Worm (Caenorhabditis elegans) whole organism, L4 larva: ENCODE measurements around the gene nhr-51.
A peak's percentile ranks its signal among the peaks of the same experiment; 100 is the strongest.

Experiments used
- F26F4.8 ChIP-seq: fragments of 200-800 bp; sonication (Bioruptor generic); conservative IDR thresholded peaks from 2 replicates; pipeline ENCODE4 v1.3.6; 2022; ENCODE audit warnings: missing genetic modification characterization, missing compliant biosample characterization
- F49E8.2 ChIP-seq: sonication (generic microtip); optimal IDR thresholded peaks from 2 replicates; lab custom pipeline; 2016; ENCODE audit warnings: missing compliant biosample characterization, mild to moderate bottlenecking, missing genetic modification characterization, borderline replicate concordance
- Y48G9A.11 ChIP-seq: fragments of 200-800 bp; sonication (Bioruptor generic); IDR thresholded peaks from 2 replicates; pipeline ENCODE4 v1.3.6; 2022; ENCODE audit warnings: missing genetic modification reagents, missing genetic modification characterization, missing compliant biosample characterization
- ZK546.5 ChIP-seq, 2 experiments: sonication (generic microtip); optimal IDR thresholded peaks; 2 replicates each; lab custom pipeline; 2017; ENCODE audit warnings: missing biosample characterization in 2 of 2, missing genetic modification characterization in 2 of 2
- ceh-20 ChIP-seq: fragments of 200-800 bp; sonication (Bioruptor generic); IDR thresholded peaks from 2 replicates; pipeline ENCODE4 v1.3.6; 2022; ENCODE audit warnings: missing genetic modification reagents, missing genetic modification characterization, missing compliant biosample characterization
- ceh-44 ChIP-seq: fragments of 200-800 bp; sonication (Bioruptor generic); IDR thresholded peaks from 2 replicates; pipeline ENCODE4 v1.3.6; 2022; ENCODE audit warnings: missing genetic modification reagents, missing genetic modification characterization, missing compliant biosample characterization
- ceh-62 ChIP-seq: sonication (generic microtip); optimal IDR thresholded peaks from 2 replicates; lab custom pipeline; 2017; ENCODE audit warnings: missing biosample characterization, missing genetic modification characterization
- daf-16 ChIP-seq, 3 experiments: sonication (generic microtip); optimal IDR thresholded peaks; 2 replicates each; lab custom pipeline; 2016 to 2017; ENCODE audit warnings: missing genetic modification characterization in 3 of 3, missing genetic modification reagents in 3 of 3, mild to moderate bottlenecking in 2 of 3, missing compliant biosample characterization in 2 of 3, missing biosample characterization in 1 of 3, moderate library complexity in 1 of 3
- daf-8 ChIP-seq: fragments of 200-800 bp; sonication (Bioruptor generic); IDR thresholded peaks from 2 replicates; pipeline ENCODE4 v1.3.6; 2022; ENCODE audit warnings: missing genetic modification characterization, missing compliant biosample characterization
- dmd-8 ChIP-seq: fragments of 200-800 bp; sonication (Bioruptor generic); IDR thresholded peaks from 2 replicates; pipeline ENCODE4 v1.3.6; 2022; ENCODE audit warnings: missing genetic modification characterization, missing compliant biosample characterization
- dmd-9 ChIP-seq: fragments of 200-800 bp; sonication (Bioruptor generic); IDR thresholded peaks from 2 replicates; pipeline ENCODE4 v1.3.6; 2022; ENCODE audit warnings: missing genetic modification reagents, missing genetic modification characterization, missing compliant biosample characterization
- dve-1 ChIP-seq: sonication (generic microtip); optimal IDR thresholded peaks from 2 replicates; lab custom pipeline; 2017; ENCODE audit warnings: antibody characterized with exemption, mild to moderate bottlenecking, missing genetic modification characterization, missing compliant biosample characterization; ENCODE audit not compliant: insufficient read depth
- egl-27 ChIP-seq: sonication (generic microtip); optimal IDR thresholded peaks from 3 replicates; lab custom pipeline; 2017; ENCODE audit warnings: missing biosample characterization, missing genetic modification reagents, missing genetic modification characterization
- fkh-10 ChIP-seq: fragments of 150-350 bp; optimal IDR thresholded peaks from 2 replicates; lab custom pipeline; 2014; ENCODE audit warnings: missing biosample characterization, missing genetic modification reagents, missing genetic modification characterization
- hlh-11 ChIP-seq: fragments of 200-800 bp; sonication (Bioruptor generic); optimal IDR thresholded peaks from 2 replicates; lab custom pipeline; 2018; ENCODE audit warnings: mild to moderate bottlenecking, missing genetic modification characterization, missing compliant biosample characterization
- hlh-30 ChIP-seq: sonication (generic microtip); optimal IDR thresholded peaks from 2 replicates; lab custom pipeline; 2017; ENCODE audit warnings: antibody characterized with exemption, mild to moderate bottlenecking, missing genetic modification characterization, missing compliant biosample characterization; ENCODE audit not compliant: insufficient read depth
- jun-1 ChIP-seq: fragments of 150-350 bp; optimal IDR thresholded peaks from 2 replicates; lab custom pipeline; 2014; ENCODE audit warnings: missing biosample characterization, missing genetic modification reagents, missing genetic modification characterization
- lim-7 ChIP-seq: fragments of 200-800 bp; sonication (Bioruptor generic); IDR thresholded peaks from 2 replicates; pipeline ENCODE4 v1.3.6; 2022; ENCODE audit warnings: missing genetic modification characterization, missing compliant biosample characterization
- lin-29 ChIP-seq: fragments of 200-800 bp; sonication (Bioruptor generic); IDR thresholded peaks from 2 replicates; pipeline ENCODE4 v1.3.6; 2022; ENCODE audit warnings: missing genetic modification reagents, missing genetic modification characterization, missing compliant biosample characterization
- lsy-2 ChIP-seq, 2 experiments: fragments of 150-350 bp in 1 of 2; sonication (generic microtip) in 1 of 2; optimal IDR thresholded peaks; 2 replicates each; lab custom pipeline; 2014 to 2017; ENCODE audit warnings: missing biosample characterization in 2 of 2, missing genetic modification characterization in 2 of 2
- madf-5 ChIP-seq, 2 experiments: fragments of 200-800 bp; sonication (Bioruptor generic); IDR thresholded peaks; 2 replicates each; pipeline ENCODE4 v1.3.6; 2022; ENCODE audit warnings: missing compliant biosample characterization in 2 of 2, missing genetic modification characterization in 2 of 2
- madf-9 ChIP-seq: fragments of 200-800 bp; sonication (Bioruptor generic); conservative IDR thresholded peaks from 2 replicates; pipeline ENCODE4 v1.3.6; 2022; ENCODE audit warnings: missing genetic modification reagents, missing genetic modification characterization, missing compliant biosample characterization
- mdl-1 ChIP-seq, 2 experiments: fragments of 150-350 bp in 1 of 2; sonication (generic microtip) in 1 of 2; optimal IDR thresholded peaks; 2 replicates each; lab custom pipeline; 2014 to 2017; ENCODE audit warnings: missing biosample characterization in 2 of 2, missing genetic modification characterization in 2 of 2
- mdt-29 ChIP-seq: fragments of 200-800 bp; sonication (Bioruptor generic); IDR thresholded peaks from 2 replicates; pipeline ENCODE4 v1.3.6; 2022; ENCODE audit warnings: missing genetic modification reagents, missing genetic modification characterization, missing compliant biosample characterization
- mxl-3 ChIP-seq: fragments of 200-800 bp; sonication (Bioruptor generic); optimal IDR thresholded peaks from 2 replicates; lab custom pipeline; 2018; ENCODE audit warnings: mild to moderate bottlenecking, missing genetic modification characterization, missing compliant biosample characterization
- nhr-102 ChIP-seq: sonication (generic microtip); optimal IDR thresholded peaks from 2 replicates; lab custom pipeline; 2016; ENCODE audit warnings: mild to moderate bottlenecking, missing genetic modification characterization, moderate library complexity, missing compliant biosample characterization
- nhr-28 ChIP-seq: fragments of 150-350 bp; optimal IDR thresholded peaks from 2 replicates; lab custom pipeline; 2014; ENCODE audit warnings: missing biosample characterization, missing genetic modification characterization
- nhr-6 ChIP-seq: fragments of 150-350 bp; optimal IDR thresholded peaks from 2 replicates; lab custom pipeline; 2014; ENCODE audit warnings: missing biosample characterization, missing genetic modification characterization
- nhr-76 ChIP-seq: fragments of 150-350 bp; optimal IDR thresholded peaks from 2 replicates; lab custom pipeline; 2014; ENCODE audit warnings: missing biosample characterization, missing genetic modification characterization
- saeg-2 ChIP-seq: fragments of 200-800 bp; sonication (Bioruptor generic); IDR thresholded peaks from 2 replicates; pipeline ENCODE4 v1.3.6; 2022; ENCODE audit warnings: missing genetic modification reagents, missing genetic modification characterization, missing compliant biosample characterization
- set-16 ChIP-seq: fragments of 200-800 bp; sonication (Bioruptor generic); IDR thresholded peaks from 2 replicates; pipeline ENCODE4 v1.3.6; 2022; ENCODE audit warnings: missing genetic modification reagents, missing genetic modification characterization, missing compliant biosample characterization
- spr-1 ChIP-seq: sonication (generic microtip); optimal IDR thresholded peaks from 2 replicates; lab custom pipeline; 2016; ENCODE audit warnings: mild to moderate bottlenecking, missing genetic modification characterization, missing compliant biosample characterization
- tra-1 ChIP-seq: fragments of 200-800 bp; sonication (Bioruptor generic); IDR thresholded peaks from 2 replicates; pipeline ENCODE4 v1.3.6; 2022; ENCODE audit warnings: missing genetic modification reagents, missing genetic modification characterization, missing compliant biosample characterization
- unc-130 ChIP-seq: sonication (generic microtip); optimal IDR thresholded peaks from 2 replicates; lab custom pipeline; 2016; ENCODE audit warnings: missing genetic modification reagents, missing genetic modification characterization, missing compliant biosample characterization
- unc-62 ChIP-seq, 3 experiments: fragments of 150-350 bp in 1 of 3; sonication (generic microtip); optimal IDR thresholded peaks in 2 of 3; peaks in 1 of 3; 1 replicate in 1 of 3; 2 replicates in 2 of 3; lab custom pipeline; 2014 to 2017; ENCODE audit warnings: missing biosample characterization in 3 of 3, missing genetic modification characterization in 3 of 3, missing genetic modification reagents in 3 of 3, missing genotype in 1 of 3
- zag-1 ChIP-seq: fragments of 150-350 bp; optimal IDR thresholded peaks from 2 replicates; lab custom pipeline; 2014; ENCODE audit warnings: missing biosample characterization, missing genetic modification characterization
- zip-11 ChIP-seq: fragments of 200-800 bp; sonication (Bioruptor generic); IDR thresholded peaks from 2 replicates; pipeline ENCODE4 v1.3.6; 2022; ENCODE audit warnings: missing genetic modification characterization, missing compliant biosample characterization

Gene nhr-51

ce11 chrV:15707982-15708381 lies 34.2 kb downstream of the nhr-51 start:
- TF ChIP-seq ceh-20 = 0 out of 2 replicates have a peak, but pooled peaks have one; percentile 20
- TF ChIP-seq mdl-1 (tag; optimal IDR thresholded peaks at IDR 0.05; lab: Kevin White, UChicago) = no peak
- TF ChIP-seq tra-1 (GFP tag; lab: Robert Waterston, UW) = 0 out of 2 replicates have a peak, but pooled peaks have one; percentile 31
- TF ChIP-seq ceh-44 (GFP tag; lab: Robert Waterston, UW) = no peak
- no peak for TF ChIP-seq madf-5 (GFP tag; IDR thresholded peaks at IDR 0.05; lab: Robert Waterston, UW)
- no peak for TF ChIP-seq madf-9 (GFP tag; lab: Robert Waterston, UW)
- TF ChIP-seq ceh-62 (tag; lab: Kevin White, UChicago) = no peak
- peak in 1 of 2 experiments; percentile 81 for TF ChIP-seq unc-62 (GFP tag; optimal IDR thresholded peaks at IDR 0.05 in 1 of 2; lab: Kevin White, UChicago)
- no peak for TF ChIP-seq unc-62 (tag; optimal IDR thresholded peaks at IDR 0.05; lab: Kevin White, UChicago)
- TF ChIP-seq nhr-28 (tag; lab: Kevin White, UChicago) = peak; percentile 55

- TF ChIP-seq F26F4.8 (GFP tag; lab: Robert Waterston, UW) = no peak
- TF ChIP-seq mxl-3 (GFP tag; lab: Kevin White, UChicago) = no peak
- TF ChIP-seq saeg-2 = no peak
- TF ChIP-seq nhr-6 = no peak
- TF ChIP-seq nhr-28 (tag; lab: Kevin White, UChicago) = no peak
- TF ChIP-seq ZK546.5 (tag; optimal IDR thresholded peaks at IDR 0.05; lab: Kevin White, UChicago) = no peak
- TF ChIP-seq jun-1 = no peak
- no peak for TF ChIP-seq set-16 (GFP tag; lab: Robert Waterston, UW)
- TF ChIP-seq fkh-10 (GFP tag; lab: Kevin White, UChicago) = no peak
- TF ChIP-seq spr-1 = no peak
- no peak for TF ChIP-seq zag-1
Measured at ce11 chrV:15710401-15710800, 36.6 kb downstream of the nhr-51 start, which contains the start of gene Y6E2A.1. Gene Y6E2A.1, minus strand, starts transcription at chrV:15710501.

ce11 chrV:15711898-15712297 lies 38.1 kb downstream of the nhr-51 start, which contains the start of gene str-101:
Gene str-101, minus strand, starts transcription at chrV:15711998.
- TF ChIP-seq nhr-102 (tag; lab: Kevin White, UChicago) = no peak
- no peak for TF ChIP-seq Y48G9A.11 (GFP tag; lab: Robert Waterston, UW)
- no peak for TF ChIP-seq zip-11 (GFP tag; lab: Robert Waterston, UW)
- TF ChIP-seq hlh-11 (tag; lab: Kevin White, UChicago) = no peak
- TF ChIP-seq egl-27 (tag; lab: Kevin White, UChicago) = no peak
- TF ChIP-seq hlh-30 = no peak
- no peak for TF ChIP-seq unc-130 (GFP tag; lab: Kevin White, UChicago)
- no peak for TF ChIP-seq dmd-9
- no peak for TF ChIP-seq madf-5 (GFP tag; IDR thresholded peaks at IDR 0.05; lab: Robert Waterston, UW)
- TF ChIP-seq lim-7 (GFP tag; lab: Robert Waterston, UW) = no peak
- no peak for TF ChIP-seq ZK546.5 (tag; optimal IDR thresholded peaks at IDR 0.05; lab: Kevin White, UChicago)
- no peak for TF ChIP-seq zag-1
- TF ChIP-seq lsy-2 (tag; optimal IDR thresholded peaks at IDR 0.05; lab: Kevin White, UChicago) = no peak
- no peak for TF ChIP-seq daf-8
- no peak for TF ChIP-seq F49E8.2 (tag; lab: Kevin White, UChicago)
- TF ChIP-seq nhr-6 = no peak
- no peak for TF ChIP-seq nhr-76 (tag; lab: Kevin White, UChicago)
- no peak for TF ChIP-seq daf-16 (GFP tag; optimal IDR thresholded peaks at IDR 0.05; lab: Kevin White, UChicago)
- TF ChIP-seq daf-16 (tag; optimal IDR thresholded peaks at IDR 0.05; lab: Kevin White, UChicago) = no peak
- TF ChIP-seq lin-29 = no peak
- TF ChIP-seq mdt-29 (GFP tag; lab: Robert Waterston, UW) = no peak

- peak; percentile 66 for TF ChIP-seq dve-1 (tag; lab: Kevin White, UChicago)
- TF ChIP-seq hlh-30 = peak; percentile 39
- TF ChIP-seq dmd-8 (GFP tag; lab: Robert Waterston, UW) = no peak
- TF ChIP-seq daf-8 = no peak
- TF ChIP-seq Y48G9A.11 (GFP tag; lab: Robert Waterston, UW) = no peak
- TF ChIP-seq daf-16 (GFP tag; optimal IDR thresholded peaks at IDR 0.05; lab: Kevin White, UChicago) = no peak
- peak; percentile 84 for TF ChIP-seq daf-16 (tag; optimal IDR thresholded peaks at IDR 0.05; lab: Kevin White, UChicago)
- no peak for TF ChIP-seq lin-29
Measured at ce11 chrV:15712385-15712784, 38.6 kb downstream of the nhr-51 start.
